Fruit fly (Drosophila melanogaster): ENCODE data around the gene ens.

DNA sequence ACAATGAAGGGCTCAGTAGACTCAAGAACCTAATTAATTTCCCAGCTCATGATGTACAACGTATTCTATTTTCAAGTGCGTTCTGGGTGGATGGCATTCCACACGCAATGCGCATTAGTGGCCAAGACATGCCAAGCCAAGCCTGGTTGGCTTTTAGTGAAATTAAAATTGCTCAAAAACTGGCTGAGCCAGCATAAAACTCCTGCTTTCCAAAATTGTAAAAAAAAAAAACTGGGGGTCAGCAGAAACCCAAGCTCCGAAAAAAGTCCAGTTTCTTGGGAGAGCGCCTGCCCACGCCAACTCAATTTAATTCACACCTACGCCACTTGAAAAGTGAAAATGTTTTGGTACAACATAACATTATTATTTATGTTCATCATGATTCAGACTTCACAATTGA, 16.0 kb downstream of the ens start:
- TF ChIP-seq toe (GFP tag; optimal IDR thresholded peaks at IDR 0.05): no peak
- TF ChIP-seq CG7101 (tag; optimal IDR thresholded peaks at IDR 0.05): no peak
- no peak for TF ChIP-seq Crg-1 (GFP tag; optimal IDR thresholded peaks at IDR 0.05)
- no peak for TF ChIP-seq Mnt (GFP tag; optimal IDR thresholded peaks at IDR 0.05)
- no peak for TF ChIP-seq kay (GFP tag; ENCODE audit: borderline replicate concordance)
- TF ChIP-seq CG5204 (GFP tag; optimal IDR thresholded peaks at IDR 0.05): no peak
- TF ChIP-seq cnc (optimal IDR thresholded peaks at IDR 0.05): no peak
- no peak for TF ChIP-seq CG1620 (GFP tag; optimal IDR thresholded peaks at IDR 0.05)

Measured in whole organism, adult.